Worm (Caenorhabditis elegans) whole organism, L2 larva: ENCODE results near the gene nhr-153.

ENCODE experiments used
- C34F6.9 ChIP-seq: fragments of 150-350 bp; optimal IDR thresholded peaks from 2 replicates; lab custom pipeline; 2014; ENCODE audit warnings: missing biosample characterization, missing genetic modification characterization
- F13H6.1 ChIP-seq: sonication (generic microtip); optimal IDR thresholded peaks from 2 replicates; lab custom pipeline; 2016; ENCODE audit warnings: missing genetic modification characterization, missing compliant biosample characterization
- R02D3.7 ChIP-seq: fragments of 150-350 bp; optimal IDR thresholded peaks from 2 replicates; lab custom pipeline; 2014; ENCODE audit warnings: missing biosample characterization, missing genetic modification characterization
- Y55F3AM.14 ChIP-seq: fragments of 200-800 bp; sonication (Bioruptor generic); optimal IDR thresholded peaks from 2 replicates; lab custom pipeline; 2018; ENCODE audit warnings: mild to moderate bottlenecking, missing genetic modification characterization, missing compliant biosample characterization
- ZK546.5 ChIP-seq: sonication (generic microtip); optimal IDR thresholded peaks from 2 replicates; lab custom pipeline; 2017; ENCODE audit warnings: missing biosample characterization, missing genetic modification characterization
- alr-1 ChIP-seq: fragments of 150-350 bp; optimal IDR thresholded peaks from 2 replicates; lab custom pipeline; 2014; ENCODE audit warnings: missing biosample characterization, missing genetic modification characterization
- ama-1 ChIP-seq: fragments of 150-350 bp; optimal IDR thresholded peaks from 2 replicates; lab custom pipeline; 2018; ENCODE audit warnings: inconsistent platforms
- ceh-16 ChIP-seq: fragments of 150-350 bp; optimal IDR thresholded peaks from 2 replicates; lab custom pipeline; 2014; ENCODE audit warnings: missing biosample characterization, missing genetic modification characterization
- ceh-82 ChIP-seq: fragments of 150-350 bp; optimal IDR thresholded peaks from 2 replicates; lab custom pipeline; 2014; ENCODE audit warnings: missing biosample characterization, missing genetic modification characterization
- crh-2 ChIP-seq: sonication (generic microtip); optimal IDR thresholded peaks from 2 replicates; lab custom pipeline; 2017; ENCODE audit warnings: missing biosample characterization, missing genetic modification characterization
- dmd-4 ChIP-seq: sonication (generic microtip); optimal IDR thresholded peaks from 2 replicates; lab custom pipeline; 2017; ENCODE audit warnings: missing biosample characterization, missing genetic modification characterization
- egl-27 ChIP-seq: sonication (generic microtip); optimal IDR thresholded peaks from 3 replicates; lab custom pipeline; 2017; ENCODE audit warnings: missing biosample characterization, missing genetic modification reagents, missing genetic modification characterization
- elt-1 ChIP-seq: fragments of 150-350 bp; optimal IDR thresholded peaks from 2 replicates; lab custom pipeline; 2014; ENCODE audit warnings: missing biosample characterization, missing genetic modification characterization
- elt-3 ChIP-seq: sonication (generic microtip); optimal IDR thresholded peaks from 2 replicates; lab custom pipeline; 2017; ENCODE audit warnings: missing biosample characterization, missing genetic modification characterization
- fos-1 ChIP-seq: fragments of 150-350 bp; optimal IDR thresholded peaks from 2 replicates; lab custom pipeline; 2014; ENCODE audit warnings: missing biosample characterization, missing genetic modification characterization
- gmeb-1 ChIP-seq: fragments of 150-350 bp; optimal IDR thresholded peaks from 2 replicates; lab custom pipeline; 2014; ENCODE audit warnings: missing biosample characterization, missing genetic modification characterization
- lin-11 ChIP-seq: fragments of 150-350 bp; sonication (generic microtip); optimal IDR thresholded peaks from 2 replicates; lab custom pipeline; 2014; ENCODE audit warnings: missing biosample characterization, missing genetic modification characterization, inconsistent platforms, mixed read lengths
- lin-13 ChIP-seq: fragments of 150-350 bp; optimal IDR thresholded peaks from 2 replicates; lab custom pipeline; 2014; ENCODE audit warnings: missing biosample characterization, missing genetic modification reagents, missing genetic modification characterization
- lin-39 ChIP-seq: fragments of 150-350 bp; optimal IDR thresholded peaks from 2 replicates; lab custom pipeline; 2014; ENCODE audit warnings: missing biosample characterization, missing genetic modification reagents, missing genetic modification characterization
- lsy-2 ChIP-seq, 2 experiments: fragments of 150-350 bp in 1 of 2; sonication (generic microtip) in 1 of 2; optimal IDR thresholded peaks; 2 replicates each; lab custom pipeline; 2014 to 2017; ENCODE audit warnings: missing biosample characterization in 2 of 2, missing genetic modification characterization in 2 of 2
- mab-5 ChIP-seq: fragments of 150-350 bp; optimal IDR thresholded peaks from 2 replicates; lab custom pipeline; 2014; ENCODE audit warnings: missing biosample characterization, missing genetic modification characterization
- mdl-1 ChIP-seq, 2 experiments: fragments of 150-350 bp in 1 of 2; sonication (generic microtip) in 1 of 2; optimal IDR thresholded peaks; 2 replicates each; lab custom pipeline; 2017; ENCODE audit warnings: missing biosample characterization in 2 of 2, missing genetic modification characterization in 2 of 2
- nhr-10 ChIP-seq: sonication (generic microtip); optimal IDR thresholded peaks from 2 replicates; lab custom pipeline; 2017; ENCODE audit warnings: missing biosample characterization, missing genetic modification characterization
- nhr-11 ChIP-seq: fragments of 150-350 bp; optimal IDR thresholded peaks from 2 replicates; lab custom pipeline; 2014; ENCODE audit warnings: missing biosample characterization, missing genetic modification characterization
- nhr-129 ChIP-seq: fragments of 150-350 bp; optimal IDR thresholded peaks from 2 replicates; lab custom pipeline; 2014; ENCODE audit warnings: missing biosample characterization, missing genetic modification characterization
- nhr-21 ChIP-seq: fragments of 150-350 bp; optimal IDR thresholded peaks from 2 replicates; lab custom pipeline; 2014; ENCODE audit warnings: missing biosample characterization, missing genetic modification characterization
- nhr-23 ChIP-seq: fragments of 150-350 bp; optimal IDR thresholded peaks from 2 replicates; lab custom pipeline; 2014; ENCODE audit warnings: missing biosample characterization, missing genetic modification reagents, missing genetic modification characterization
- nhr-237 ChIP-seq: fragments of 150-350 bp; optimal IDR thresholded peaks from 2 replicates; lab custom pipeline; 2014; ENCODE audit warnings: missing biosample characterization, missing genetic modification characterization
- nhr-25 ChIP-seq: fragments of 150-350 bp; sonication (generic microtip); optimal IDR thresholded peaks from 3 replicates; lab custom pipeline; 2014; ENCODE audit warnings: missing biosample characterization, missing genetic modification characterization
- nhr-6 ChIP-seq: fragments of 150-350 bp; optimal IDR thresholded peaks from 2 replicates; lab custom pipeline; 2014; ENCODE audit warnings: missing biosample characterization, missing genetic modification characterization
- nhr-77 ChIP-seq: fragments of 150-350 bp; optimal IDR thresholded peaks from 2 replicates; lab custom pipeline; 2014; ENCODE audit warnings: missing biosample characterization, missing genetic modification characterization
- peb-1 ChIP-seq: fragments of 150-350 bp; optimal IDR thresholded peaks from 2 replicates; lab custom pipeline; 2014; ENCODE audit warnings: missing biosample characterization, missing genetic modification characterization
- sem-4 ChIP-seq: fragments of 150-350 bp; optimal IDR thresholded peaks from 2 replicates; lab custom pipeline; 2014; ENCODE audit warnings: missing biosample characterization, missing genetic modification reagents, missing genetic modification characterization
- skn-1 ChIP-seq: sonication (generic microtip); optimal IDR thresholded peaks from 2 replicates; lab custom pipeline; 2017; ENCODE audit warnings: missing biosample characterization, missing genetic modification characterization
- sma-3 ChIP-seq: sonication (generic microtip); optimal IDR thresholded peaks from 2 replicates; lab custom pipeline; 2016; ENCODE audit warnings: missing genetic modification reagents, missing genetic modification characterization, missing compliant biosample characterization
- sma-9 ChIP-seq, 2 experiments: fragments of 150-350 bp in 1 of 2; sonication (generic microtip) in 1 of 2; optimal IDR thresholded peaks; 2 replicates each; lab custom pipeline; 2014 to 2016; ENCODE audit warnings: missing genetic modification characterization in 2 of 2, mild to moderate bottlenecking in 1 of 2, missing biosample characterization in 1 of 2, missing compliant biosample characterization in 1 of 2, missing genetic modification reagents in 1 of 2, moderate library complexity in 1 of 2
- snpc-4 ChIP-seq: fragments of 150-350 bp; optimal IDR thresholded peaks from 2 replicates; lab custom pipeline; 2014; ENCODE audit warnings: missing biosample characterization, missing genetic modification characterization
- unc-39 ChIP-seq: fragments of 150-350 bp; optimal IDR thresholded peaks from 2 replicates; lab custom pipeline; 2014; ENCODE audit warnings: missing biosample characterization, missing genetic modification characterization
- unc-55 ChIP-seq: fragments of 150-350 bp; sonication (generic microtip); optimal IDR thresholded peaks from 3 replicates; lab custom pipeline; 2014; ENCODE audit warnings: missing biosample characterization, missing genetic modification reagents, missing genetic modification characterization
- zag-1 ChIP-seq: fragments of 150-350 bp; optimal IDR thresholded peaks from 2 replicates; lab custom pipeline; 2014; ENCODE audit warnings: missing biosample characterization, missing genetic modification characterization
- ztf-1 ChIP-seq: fragments of 200-800 bp; sonication (Bioruptor generic); conservative IDR thresholded peaks from 2 replicates; pipeline ENCODE4 v1.3.6; 2022; ENCODE audit warnings: missing genetic modification characterization, missing compliant biosample characterization
- ztf-11 ChIP-seq: sonication (generic microtip); optimal IDR thresholded peaks from 2 replicates; lab custom pipeline; 2017; ENCODE audit warnings: missing biosample characterization, missing genetic modification characterization

Gene nhr-153

DNA sequence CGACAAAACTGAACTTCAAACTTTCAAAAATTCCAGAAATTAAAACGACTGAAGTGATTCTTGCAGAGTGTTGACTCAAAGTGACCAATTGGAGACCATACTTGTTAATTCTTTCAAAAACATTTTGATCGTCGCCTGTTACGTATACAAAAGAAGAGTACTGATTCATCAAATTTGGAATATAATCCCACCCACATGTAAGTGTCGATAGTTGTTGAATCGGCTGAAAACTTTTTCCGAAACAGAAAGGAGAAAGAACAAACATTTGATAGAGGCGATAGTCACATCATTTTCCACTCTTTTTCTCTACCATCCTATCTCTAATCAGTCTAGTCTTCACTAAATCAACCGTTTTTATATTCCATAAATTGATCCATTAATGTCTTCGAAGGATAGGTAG is at the start of gene nhr-153:
Gene nhr-153 (plus strand): TSS at position 301 of the 400 bp plus-strand sequence.
- TF ChIP-seq sem-4 (tag; lab: Kevin White, UChicago) (no peak), nhr-10 (tag; lab: Kevin White, UChicago) (no peak), unc-55 (GFP tag; lab: Kevin White, UChicago) (no peak), Y55F3AM.14 (GFP tag; lab: Kevin White, UChicago) (no peak), nhr-21 (tag; lab: Kevin White, UChicago) (no peak), ZK546.5 (tag; lab: Kevin White, UChicago) (no peak), nhr-129 (no peak), elt-3 (tag; lab: Kevin White, UChicago) (no peak), nhr-77 (tag; lab: Kevin White, UChicago) (no peak), nhr-11 (tag; lab: Kevin White, UChicago) (no peak), mab-5 (tag; lab: Kevin White, UChicago) (no peak), lin-39 (no peak), R02D3.7 (tag; lab: Kevin White, UChicago) (no peak), F13H6.1 (tag; lab: Kevin White, UChicago) (no peak)
- TF ChIP-seq, all 48 proteins: peak for 0

DNA sequence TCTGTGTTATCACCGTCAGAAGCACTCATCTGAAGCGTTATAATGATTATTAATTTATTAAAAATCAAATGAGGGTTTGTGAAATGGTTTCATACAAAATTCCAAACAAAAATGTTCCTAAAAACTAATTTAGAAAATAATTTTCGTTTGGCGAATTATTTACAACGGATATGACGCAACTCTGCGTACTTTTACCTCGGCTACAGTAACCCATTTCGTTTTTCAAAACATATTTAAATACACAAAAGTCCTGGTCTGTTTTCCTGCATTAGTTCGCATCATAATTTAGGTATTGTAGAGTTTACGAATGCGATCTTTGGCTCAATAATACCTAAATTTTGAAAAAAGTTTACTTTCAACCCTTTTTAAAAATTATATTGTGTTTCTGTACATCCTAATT is 44.3 kb upstream of the nhr-153 start, which contains the start of gene R07B7.2:
Gene R07B7.2 (minus strand): TSS at position 35 of the 400 bp plus-strand sequence.
- TF ChIP-seq nhr-10 (tag; lab: Kevin White, UChicago): no peak

DNA sequence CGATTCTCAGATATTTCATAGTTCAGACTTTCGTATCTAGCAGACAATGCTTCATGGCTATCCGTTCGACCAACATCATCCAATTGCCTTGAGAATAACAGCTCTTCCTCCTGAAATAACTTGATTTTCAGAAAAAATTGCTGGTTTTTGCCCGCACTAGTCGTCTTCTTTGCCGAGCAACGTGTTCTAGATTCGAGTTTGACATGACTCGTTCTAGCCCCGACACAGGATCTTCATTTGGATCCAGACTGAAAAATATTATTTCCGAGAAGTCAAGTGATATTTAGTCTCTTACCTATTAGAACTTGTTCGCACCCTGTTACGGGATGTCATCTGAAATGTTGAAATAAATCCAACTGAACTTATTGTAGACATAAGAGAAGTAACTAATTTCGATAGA is 41.0 kb upstream of the nhr-153 start, which contains the start of gene clh-6:
Gene clh-6 (minus strand): TSS at position 333 of the 400 bp plus-strand sequence.
- TF ChIP-seq mab-5 (tag; lab: Kevin White, UChicago) (no peak), R02D3.7 (tag; lab: Kevin White, UChicago) (no peak), elt-1 (tag; lab: Kevin White, UChicago) (no peak), gmeb-1 (tag; lab: Kevin White, UChicago) (no peak), nhr-25 (no peak), nhr-21 (tag; lab: Kevin White, UChicago) (peak; percentile 0), lsy-2 (tag; optimal IDR thresholded peaks at IDR 0.05; lab: Kevin White, UChicago) (no peak), snpc-4 (tag; lab: Kevin White, UChicago) (no peak), ama-1 (lab: Kevin White, UChicago) (peak; percentile 58), ZK546.5 (tag; lab: Kevin White, UChicago) (no peak), ceh-16 (tag; lab: Kevin White, UChicago) (no peak), sma-3 (GFP tag; lab: Kevin White, UChicago) (no peak)

DNA sequence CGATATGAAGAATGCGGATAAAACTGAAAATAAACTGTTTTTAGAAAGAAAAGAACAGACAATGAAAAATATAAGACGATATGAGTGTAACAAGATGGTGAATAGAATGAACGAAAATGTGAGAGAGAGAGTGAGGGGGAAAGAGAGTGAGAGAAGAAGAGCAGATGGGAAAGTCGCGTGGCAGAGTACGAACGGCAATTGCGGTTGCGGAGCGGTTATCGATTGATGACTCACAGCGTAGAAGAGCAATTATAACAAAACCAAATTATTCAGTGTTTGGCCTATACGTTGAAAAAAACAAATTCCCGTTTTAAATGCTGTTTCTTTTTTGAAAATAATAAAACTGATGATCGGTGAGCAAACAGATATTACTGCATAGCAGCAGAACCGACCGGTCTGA is 38.7 kb upstream of the nhr-153 start, which contains the start of gene pqn-53:
Gene pqn-53 (minus strand): TSS at position 23 of the 400 bp plus-strand sequence.
- TF ChIP-seq C34F6.9 (tag; lab: Kevin White, UChicago): peak; percentile 64
- no peak for TF ChIP-seq gmeb-1 (tag; lab: Kevin White, UChicago)
- TF ChIP-seq crh-2 (tag; lab: Kevin White, UChicago): peak; percentile 57
- peak; percentile 16 for TF ChIP-seq unc-55 (GFP tag; lab: Kevin White, UChicago)
- no peak for TF ChIP-seq sma-3 (GFP tag; lab: Kevin White, UChicago)
- no peak for TF ChIP-seq nhr-21 (tag; lab: Kevin White, UChicago)
- peak; percentile 52 for TF ChIP-seq nhr-129
- no peak for TF ChIP-seq nhr-6
- peak; percentile 0 for TF ChIP-seq F13H6.1 (tag; lab: Kevin White, UChicago)
- no peak for TF ChIP-seq nhr-77 (tag; lab: Kevin White, UChicago)
- TF ChIP-seq lin-13 (GFP tag; lab: Kevin White, UChicago): no peak
- no peak for TF ChIP-seq egl-27 (tag; lab: Kevin White, UChicago)
- TF ChIP-seq peb-1 (tag; lab: Kevin White, UChicago): no peak
- peak; percentile 3 for TF ChIP-seq lin-11
- no peak for TF ChIP-seq nhr-10 (tag; lab: Kevin White, UChicago)
- TF ChIP-seq mdl-1 (tag; optimal IDR thresholded peaks at IDR 0.05; lab: Kevin White, UChicago): peak in 1 of 2 experiments; percentile 44
- TF ChIP-seq ceh-82 (tag; lab: Kevin White, UChicago): no peak
- TF ChIP-seq R02D3.7 (tag; lab: Kevin White, UChicago): no peak
- no peak for TF ChIP-seq ztf-11 (tag; lab: Kevin White, UChicago)
- TF ChIP-seq elt-3 (tag; lab: Kevin White, UChicago): no peak
- TF ChIP-seq fos-1 (tag; lab: Kevin White, UChicago): peak; percentile 93
- TF ChIP-seq lsy-2 (tag; optimal IDR thresholded peaks at IDR 0.05; lab: Kevin White, UChicago): peak in 1 of 2 experiments; percentile 8
- TF ChIP-seq nhr-25: no peak

DNA sequence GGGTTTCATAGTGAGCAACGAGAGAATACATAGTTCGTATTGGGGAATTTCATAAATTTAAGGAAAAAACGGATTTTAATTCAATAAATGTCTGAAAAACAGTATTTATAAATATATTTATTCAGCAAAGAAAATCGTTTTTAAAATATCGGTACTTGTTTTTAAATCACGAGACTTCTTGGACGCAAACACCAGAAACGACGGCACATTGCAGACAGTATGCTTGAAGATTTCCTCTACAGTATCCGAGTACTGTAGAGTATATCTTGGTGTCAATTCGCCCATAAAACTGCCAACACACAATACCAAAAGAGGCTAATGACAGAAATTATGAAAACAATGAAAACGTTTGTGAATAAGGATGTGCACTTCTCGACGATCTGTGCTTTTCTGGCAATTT is 38.2 kb upstream of the nhr-153 start:
- no peak for TF ChIP-seq unc-39 (tag; lab: Kevin White, UChicago)
- no peak for TF ChIP-seq nhr-237 (tag; lab: Kevin White, UChicago)
- TF ChIP-seq sma-3 (GFP tag; lab: Kevin White, UChicago): peak; percentile 1
- TF ChIP-seq alr-1 (tag; lab: Kevin White, UChicago): no peak
- no peak for TF ChIP-seq nhr-23 (tag; lab: Kevin White, UChicago)
- TF ChIP-seq elt-1 (tag; lab: Kevin White, UChicago): no peak
- peak in 1 of 2 experiments; percentile 59 for TF ChIP-seq lsy-2 (tag; optimal IDR thresholded peaks at IDR 0.05; lab: Kevin White, UChicago)
- TF ChIP-seq mdl-1 (tag; optimal IDR thresholded peaks at IDR 0.05; lab: Kevin White, UChicago): no peak
- peak; percentile 19 for TF ChIP-seq C34F6.9 (tag; lab: Kevin White, UChicago)
- no peak for TF ChIP-seq ztf-1
- TF ChIP-seq lin-13 (GFP tag; lab: Kevin White, UChicago): peak; percentile 42
- TF ChIP-seq sma-9 (GFP tag; optimal IDR thresholded peaks at IDR 0.05; lab: Kevin White, UChicago): no peak
- no peak for TF ChIP-seq sma-9 (tag; optimal IDR thresholded peaks at IDR 0.05; lab: Kevin White, UChicago)
- no peak for TF ChIP-seq R02D3.7 (tag; lab: Kevin White, UChicago)
- TF ChIP-seq nhr-129: peak; percentile 30
- TF ChIP-seq skn-1 (tag; lab: Kevin White, UChicago): no peak
- no peak for TF ChIP-seq zag-1 (tag; lab: Kevin White, UChicago)
- no peak for TF ChIP-seq ZK546.5 (tag; lab: Kevin White, UChicago)
- no peak for TF ChIP-seq dmd-4 (tag; lab: Kevin White, UChicago)
